ENCODE assay signal across 4 fruit fly cellular contexts in the genomic region with DNA sequence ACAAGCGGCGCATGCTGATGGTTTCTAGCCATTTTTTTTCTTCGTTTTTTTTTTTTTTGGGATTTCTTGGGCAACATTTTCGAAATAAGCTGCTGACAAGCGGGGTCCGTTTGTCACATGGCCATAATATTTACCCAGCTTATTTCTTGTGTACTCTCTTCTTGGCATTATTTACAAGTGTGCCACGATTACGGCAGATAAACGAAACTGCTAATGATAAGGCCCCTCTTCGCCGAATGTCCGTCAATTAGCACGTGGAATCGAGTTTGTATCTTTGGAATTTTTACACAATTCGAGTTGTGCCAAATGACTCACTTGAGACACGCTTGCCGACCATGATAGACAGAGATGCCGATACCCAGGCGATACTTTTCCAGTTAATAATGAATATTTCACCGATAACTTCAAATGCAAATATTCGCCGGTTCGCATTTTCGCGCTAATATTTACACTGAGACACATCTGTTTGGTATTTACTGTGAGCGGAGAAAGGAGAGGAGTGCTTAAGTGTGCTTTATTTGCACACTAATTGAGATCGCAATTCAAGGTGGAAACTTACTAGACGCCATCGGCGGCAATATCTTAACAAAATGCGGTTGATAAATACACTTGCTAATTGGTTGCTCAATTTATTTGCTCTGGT.
TF ChIP-seq lines count a peak whose summit lies in the region.

No protein-coding gene starts in this region.

TF ChIP-seq in whole organism, adult, 20 proteins besides CTCF, POLR2A, EP300 and RAD21 (continued from another document):
- TF ChIP-seq CG12768 (GFP tag; optimal IDR thresholded peaks at IDR 0.05; lab: Kevin White, UChicago) = peak; percentile 12
- peak; percentile 67 for TF ChIP-seq Crg-1 (GFP tag; optimal IDR thresholded peaks at IDR 0.05; lab: Kevin White, UChicago)
- TF ChIP-seq CG11617 (GFP tag; optimal IDR thresholded peaks at IDR 0.05; lab: Kevin White, UChicago) = peak; percentile 60
- peak; percentile 69 for TF ChIP-seq kay (GFP tag; lab: Kevin White, UChicago; ENCODE audit: borderline replicate concordance)

TF ChIP-seq in whole organism, embryonic, 481 proteins besides CTCF, POLR2A, EP300 and RAD21 (continued from another document and continues in another):
- peak; percentile 7 for TF ChIP-seq CG6854 (GFP tag; optimal IDR thresholded peaks at IDR 0.05; lab: Kevin White, UChicago)
- peak; percentile 66 for TF ChIP-seq CG13296 (GFP tag; optimal IDR thresholded peaks at IDR 0.05; lab: Kevin White, UChicago)
- no peak for TF ChIP-seq CG16779 (GFP tag; IDR thresholded peaks at IDR 0.05; lab: Robert Waterston, UW)
- peak; percentile 18 for TF ChIP-seq bcd (GFP tag; optimal IDR thresholded peaks at IDR 0.05; lab: Kevin White, UChicago)
- TF ChIP-seq fd64A (GFP tag; optimal IDR thresholded peaks at IDR 0.05; lab: Kevin White, UChicago) = peak; percentile 53
- TF ChIP-seq unc-4 (GFP tag; IDR thresholded peaks at IDR 0.05; lab: Robert Waterston, UW; ENCODE audit: partially characterized antibody) = no peak
- peak; percentile 28 for TF ChIP-seq slp2 (GFP tag; optimal IDR thresholded peaks at IDR 0.05; lab: Kevin White, UChicago)
- TF ChIP-seq CG1603 (tag; optimal IDR thresholded peaks at IDR 0.05; lab: Kevin White, UChicago) = peak; percentile 14
- TF ChIP-seq sd (tag; optimal IDR thresholded peaks at IDR 0.05; lab: Kevin White, UChicago) = peak; percentile 61
- peak; percentile 41 for TF ChIP-seq Camta (GFP tag; optimal IDR thresholded peaks at IDR 0.05; lab: Kevin White, UChicago)
- TF ChIP-seq eyg (GFP tag; optimal IDR thresholded peaks at IDR 0.05; lab: Kevin White, UChicago) = peak; percentile 71
- peak; percentile 24 for TF ChIP-seq Side (GFP tag; optimal IDR thresholded peaks at IDR 0.05; lab: Kevin White, UChicago)
- TF ChIP-seq CG9817 (tag; optimal IDR thresholded peaks at IDR 0.05; lab: Kevin White, UChicago) = peak; percentile 16
- TF ChIP-seq CG11695 (GFP tag; IDR thresholded peaks at IDR 0.05; lab: Robert Waterston, UW) = peak; percentile 26; the same call in 1 of the 3 replicates
- no peak for TF ChIP-seq zen2 (GFP tag; IDR thresholded peaks at IDR 0.05; lab: Robert Waterston, UW; ENCODE audit: partially characterized antibody)
- TF ChIP-seq Tbp (GFP tag; optimal IDR thresholded peaks at IDR 0.05; lab: Kevin White, UChicago) = no peak
- no peak for TF ChIP-seq CG30431 (GFP tag; optimal IDR thresholded peaks at IDR 0.05; lab: Kevin White, UChicago)
- peak; percentile 53 for TF ChIP-seq BtbVII (GFP tag; optimal IDR thresholded peaks at IDR 0.05; lab: Kevin White, UChicago)
- no peak for TF ChIP-seq CG31388 (GFP tag; optimal IDR thresholded peaks at IDR 0.05; lab: Kevin White, UChicago)
- no peak for TF ChIP-seq Hr39 (optimal IDR thresholded peaks at IDR 0.05; lab: Kevin White, UChicago)
- peak; percentile 0 for TF ChIP-seq CG18476 (GFP tag; optimal IDR thresholded peaks at IDR 0.05; lab: Kevin White, UChicago)
- peak; percentile 21; the same call in 1 of the 2 replicates for TF ChIP-seq Rfx (GFP tag; IDR thresholded peaks at IDR 0.05; lab: Robert Waterston, UW)
- peak; percentile 13 for TF ChIP-seq CG13624 (GFP tag; optimal IDR thresholded peaks at IDR 0.05; lab: Kevin White, UChicago)
- peak; percentile 44 for TF ChIP-seq scrt (GFP tag; optimal IDR thresholded peaks at IDR 0.05; lab: Kevin White, UChicago)
- TF ChIP-seq Hey (tag; optimal IDR thresholded peaks at IDR 0.05; lab: Kevin White, UChicago) = peak; percentile 59
- TF ChIP-seq Fer3 (tag; optimal IDR thresholded peaks at IDR 0.05; lab: Kevin White, UChicago) = peak; percentile 44
- peak; percentile 13 for TF ChIP-seq CG15269 (tag; optimal IDR thresholded peaks at IDR 0.05; lab: Kevin White, UChicago)
- no peak for TF ChIP-seq lov (optimal IDR thresholded peaks at IDR 0.05; lab: Kevin White, UChicago)
- peak; percentile 64; the same call in 1 of the 3 replicates for TF ChIP-seq lov (GFP tag; IDR thresholded peaks at IDR 0.05; lab: Robert Waterston, UW)
- TF ChIP-seq pan (optimal IDR thresholded peaks at IDR 0.05; lab: Kevin White, UChicago) = no peak
- peak in 1 of 2 experiments; percentile 33 for TF ChIP-seq pan (GFP tag; optimal IDR thresholded peaks at IDR 0.05 in 1 of 2, IDR thresholded peaks at IDR 0.05 in 1 of 2)
- TF ChIP-seq MTF-1 (GFP tag; optimal IDR thresholded peaks at IDR 0.05; lab: Kevin White, UChicago; ENCODE audit: borderline replicate concordance) = peak; percentile 67
- no peak for TF ChIP-seq CG10565 (GFP tag; optimal IDR thresholded peaks at IDR 0.05; lab: Kevin White, UChicago)
- peak; percentile 2 for TF ChIP-seq CG18262 (tag; optimal IDR thresholded peaks at IDR 0.05; lab: Kevin White, UChicago)
- peak; percentile 50; the same call in 1 of the 2 replicates for TF ChIP-seq Xrp1 (GFP tag; IDR thresholded peaks at IDR 0.05; lab: Robert Waterston, UW)
- peak; percentile 2 for TF ChIP-seq CG13775 (GFP tag; optimal IDR thresholded peaks at IDR 0.05; lab: Kevin White, UChicago)
- TF ChIP-seq Ssrp (tag; optimal IDR thresholded peaks at IDR 0.05; lab: Kevin White, UChicago) = no peak
- peak; percentile 55; the same call in 1 of the 2 replicates for TF ChIP-seq seq (GFP tag; IDR thresholded peaks at IDR 0.05; lab: Robert Waterston, UW)

TF ChIP-seq in whole organism, prepupa, 60 proteins besides CTCF, POLR2A, EP300 and RAD21 (continued from another document):
- TF ChIP-seq fd59A (GFP tag; optimal IDR thresholded peaks at IDR 0.05; lab: Kevin White, UChicago) (peak; percentile 4), CG1621 (tag; optimal IDR thresholded peaks at IDR 0.05; lab: Kevin White, UChicago) (no peak), CG7368 (GFP tag; optimal IDR thresholded peaks at IDR 0.05; lab: Kevin White, UChicago) (no peak), cyc (GFP tag; optimal IDR thresholded peaks at IDR 0.05; lab: Kevin White, UChicago) (no peak), Eip75B (GFP tag; optimal IDR thresholded peaks at IDR 0.05; lab: Kevin White, UChicago) (peak; percentile 17), CG6276 (GFP tag; optimal IDR thresholded peaks at IDR 0.05; lab: Kevin White, UChicago) (no peak), Eip78C (GFP tag; lab: Kevin White, UChicago) (peak; percentile 86), CG10631 (GFP tag; optimal IDR thresholded peaks at IDR 0.05; lab: Kevin White, UChicago) (peak; percentile 22), spab (GFP tag; optimal IDR thresholded peaks at IDR 0.05; lab: Kevin White, UChicago) (no peak), CG8119 (GFP tag; IDR thresholded peaks at IDR 0.05; lab: Robert Waterston, UW) (no peak), Sox102F (GFP tag; optimal IDR thresholded peaks at IDR 0.05; lab: Kevin White, UChicago) (peak; percentile 60), fd85E (GFP tag; optimal IDR thresholded peaks at IDR 0.05; lab: Kevin White, UChicago) (peak; percentile 16), Ets96B (tag; optimal IDR thresholded peaks at IDR 0.05; lab: Kevin White, UChicago) (no peak), Sox15 (GFP tag; optimal IDR thresholded peaks at IDR 0.05; lab: Kevin White, UChicago) (no peak), CG9139 (GFP tag; optimal IDR thresholded peaks at IDR 0.05; lab: Kevin White, UChicago) (peak; percentile 10), CG8319 (GFP tag; optimal IDR thresholded peaks at IDR 0.05; lab: Kevin White, UChicago) (no peak), Met (GFP tag; optimal IDR thresholded peaks at IDR 0.05; lab: Kevin White, UChicago) (peak; percentile 29), Smox (GFP tag; optimal IDR thresholded peaks at IDR 0.05; lab: Kevin White, UChicago) (no peak), OdsH (GFP tag; optimal IDR thresholded peaks at IDR 0.05; lab: Kevin White, UChicago) (peak; percentile 23), achi (GFP tag; optimal IDR thresholded peaks at IDR 0.05; lab: Kevin White, UChicago) (peak; percentile 8), pdm3 (GFP tag; optimal IDR thresholded peaks at IDR 0.05; lab: Kevin White, UChicago) (no peak), svp (GFP tag; lab: Kevin White, UChicago) (no peak), CG3919 (GFP tag; optimal IDR thresholded peaks at IDR 0.05; lab: Kevin White, UChicago) (peak; percentile 23), fkh (GFP tag; optimal IDR thresholded peaks at IDR 0.05; lab: Kevin White, UChicago) (peak; percentile 95), Hr4 (GFP tag; optimal IDR thresholded peaks at IDR 0.05; lab: Kevin White, UChicago) (no peak), Ets21C (GFP tag; optimal IDR thresholded peaks at IDR 0.05; lab: Kevin White, UChicago) (no peak), CG11902 (GFP tag; optimal IDR thresholded peaks at IDR 0.05; lab: Kevin White, UChicago) (no peak), CG15336 (GFP tag; IDR thresholded peaks at IDR 0.05; lab: Robert Waterston, UW) (no peak), net (GFP tag; optimal IDR thresholded peaks at IDR 0.05; lab: Kevin White, UChicago) (peak; percentile 62), eg (GFP tag; IDR thresholded peaks at IDR 0.05; lab: Robert Waterston, UW) (0 out of 3 replicates have a peak, but pooled peaks have one; percentile 34), dsx (GFP tag; optimal IDR thresholded peaks at IDR 0.05; lab: Kevin White, UChicago; ENCODE audit: poor library complexity, severe bottlenecking) (no peak), CG16779 (tag; optimal IDR thresholded peaks at IDR 0.05; lab: Kevin White, UChicago) (no peak), CG6163 (GFP tag; IDR thresholded peaks at IDR 0.05; lab: Robert Waterston, UW) (peak; percentile 54; the same call in 2 of the 3 replicates), CG10669 (GFP tag; optimal IDR thresholded peaks at IDR 0.05; lab: Kevin White, UChicago) (no peak), CG6854 (GFP tag; optimal IDR thresholded peaks at IDR 0.05; lab: Kevin White, UChicago) (peak; percentile 34), esn (GFP tag; optimal IDR thresholded peaks at IDR 0.05; lab: Kevin White, UChicago) (peak; percentile 31), CG8632 (GFP tag; optimal IDR thresholded peaks at IDR 0.05; lab: Kevin White, UChicago) (peak; percentile 21), topi (GFP tag; optimal IDR thresholded peaks at IDR 0.05; lab: Kevin White, UChicago) (peak; percentile 9), CG34406 (GFP tag; optimal IDR thresholded peaks at IDR 0.05; lab: Kevin White, UChicago) (peak; percentile 19), CG32006 (GFP tag; optimal IDR thresholded peaks at IDR 0.05; lab: Kevin White, UChicago) (no peak), dac (GFP tag; optimal IDR thresholded peaks at IDR 0.05; lab: Kevin White, UChicago) (no peak), CG11294 (GFP tag; IDR thresholded peaks at IDR 0.05; lab: Robert Waterston, UW) (no peak)

TF ChIP-seq in whole organism, wandering third instar larva, 38 proteins besides CTCF, POLR2A, EP300 and RAD21 (continued from another document):
- TF ChIP-seq N (GFP tag; optimal IDR thresholded peaks at IDR 0.05; lab: Kevin White, UChicago) (no peak), OdsH (GFP tag; optimal IDR thresholded peaks at IDR 0.05; lab: Kevin White, UChicago) (peak; percentile 39), Jra (GFP tag; optimal IDR thresholded peaks at IDR 0.05; lab: Kevin White, UChicago) (peak; percentile 42), sv (GFP tag; optimal IDR thresholded peaks at IDR 0.05; lab: Kevin White, UChicago) (peak; percentile 17), sage (GFP tag; optimal IDR thresholded peaks at IDR 0.05; lab: Kevin White, UChicago) (no peak), fru (GFP tag; optimal IDR thresholded peaks at IDR 0.05; lab: Kevin White, UChicago) (peak; percentile 66), Rel (GFP tag; optimal IDR thresholded peaks at IDR 0.05; lab: Kevin White, UChicago) (no peak), Rel (tag; optimal IDR thresholded peaks at IDR 0.05; lab: Kevin White, UChicago) (peak; percentile 5)
TF ChIP-seq in whole organism, wandering third instar larva: peak in this region for 20.
